Fruit fly (Drosophila melanogaster) S2 (cell line): Measurements from ENCODE around the gene CG11504.

Source experiments
- CG8478 ChIP-seq: fragments of >200 bp; optimal IDR thresholded peaks from 2 replicates; lab custom pipeline; 2018
- CTCF ChIP-seq, 2 experiments: fragments of >200 bp; optimal IDR thresholded peaks; 2 replicates each; lab custom pipeline; 2018

DNA sequence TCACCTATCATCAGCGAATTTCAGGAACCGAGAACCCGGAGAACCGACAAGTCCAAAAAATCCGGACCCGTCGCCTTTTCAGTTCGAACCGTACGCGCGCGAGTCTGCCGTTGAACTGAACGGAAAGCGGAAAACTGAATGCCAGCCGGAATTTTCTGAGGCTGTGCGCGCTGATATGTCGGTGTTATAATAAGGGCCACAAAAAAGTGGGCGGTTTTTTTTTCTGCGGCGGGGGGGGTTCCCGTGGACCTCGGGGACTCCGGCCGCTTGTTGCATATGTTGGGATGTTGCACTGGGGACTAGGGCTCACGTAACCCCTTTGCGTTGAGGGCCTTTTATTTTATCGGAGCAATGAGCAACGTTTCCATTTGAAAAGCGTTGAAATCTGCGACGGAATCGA, 28.4 kb upstream of the CG11504 start, which contains the start of gene TkR99D:
- TF ChIP-seq CG8478 (lab: Kevin White, UChicago) (no peak), CTCF (optimal IDR thresholded peaks at IDR 0.05; lab: Kevin White, UChicago) (no peak)
